Worm (Caenorhabditis elegans) whole organism, L3 larva: ENCODE data around the gene F44D12.19.

ENCODE experiments used
- ZK546.5 ChIP-seq: sonication (generic microtip); optimal IDR thresholded peaks from 2 replicates; lab custom pipeline; 2017; ENCODE audit warnings: missing biosample characterization, missing genetic modification characterization
- aly-2 ChIP-seq: fragments of 150-350 bp; optimal IDR thresholded peaks from 2 replicates; lab custom pipeline; 2014; ENCODE audit warnings: missing biosample characterization, missing genetic modification characterization
- ama-1 ChIP-seq: fragments of 150-350 bp; optimal IDR thresholded peaks from 2 replicates; lab custom pipeline; 2018
- ceh-16 ChIP-seq: sonication (generic microtip); optimal IDR thresholded peaks from 2 replicates; lab custom pipeline; 2017; ENCODE audit warnings: missing biosample characterization, missing genetic modification characterization
- ceh-28 ChIP-seq: fragments of 150-350 bp; optimal IDR thresholded peaks from 2 replicates; lab custom pipeline; 2014; ENCODE audit warnings: missing biosample characterization, missing genetic modification reagents, missing genetic modification characterization
- ceh-82 ChIP-seq: fragments of 150-350 bp; optimal IDR thresholded peaks from 2 replicates; lab custom pipeline; 2014; ENCODE audit warnings: missing biosample characterization, missing genetic modification characterization
- ceh-9 ChIP-seq: sonication (generic microtip); optimal IDR thresholded peaks from 2 replicates; lab custom pipeline; 2018; ENCODE audit warnings: missing biosample characterization, missing genetic modification characterization
- daf-12 ChIP-seq: fragments of 150-350 bp; optimal IDR thresholded peaks from 2 replicates; lab custom pipeline; 2014; ENCODE audit warnings: missing biosample characterization, missing genetic modification reagents, missing genetic modification characterization
- egl-27 ChIP-seq: sonication (generic microtip); optimal IDR thresholded peaks from 4 replicates; lab custom pipeline; 2017; ENCODE audit warnings: missing biosample characterization, missing genetic modification reagents, missing genetic modification characterization
- egl-5 ChIP-seq: fragments of 150-350 bp; optimal IDR thresholded peaks from 2 replicates; lab custom pipeline; 2017; ENCODE audit warnings: missing biosample characterization, missing genetic modification reagents, missing genetic modification characterization, inconsistent platforms
- elt-1 ChIP-seq: fragments of 150-350 bp; optimal IDR thresholded peaks from 2 replicates; lab custom pipeline; 2014; ENCODE audit warnings: missing biosample characterization, missing genetic modification characterization
- elt-2 ChIP-seq: sonication (generic microtip); optimal IDR thresholded peaks from 2 replicates; lab custom pipeline; 2016; ENCODE audit warnings: missing genetic modification reagents, mild to moderate bottlenecking, missing genetic modification characterization, missing compliant biosample characterization
- elt-3 ChIP-seq, 3 experiments: fragments of 150-350 bp in 1 of 3; sonication (generic microtip) in 2 of 3; optimal IDR thresholded peaks; 2 replicates in 2 of 3; 4 replicates in 1 of 3; lab custom pipeline; 2014 to 2017; ENCODE audit warnings: missing biosample characterization in 3 of 3, missing genetic modification characterization in 3 of 3
- eor-1 ChIP-seq, 2 experiments: fragments of 150-350 bp; optimal IDR thresholded peaks; 2 replicates each; lab custom pipeline; 2014 to 2018; ENCODE audit warnings: missing biosample characterization in 2 of 2, missing genetic modification characterization in 2 of 2
- fkh-10 ChIP-seq: sonication (generic microtip); optimal IDR thresholded peaks from 2 replicates; lab custom pipeline; 2017; ENCODE audit warnings: missing biosample characterization, missing genetic modification reagents, missing genetic modification characterization
- fkh-2 ChIP-seq: fragments of 150-350 bp; optimal IDR thresholded peaks from 2 replicates; lab custom pipeline; 2014; ENCODE audit warnings: missing biosample characterization, missing genetic modification reagents, missing genetic modification characterization
- fos-1 ChIP-seq: fragments of 150-350 bp; optimal IDR thresholded peaks from 2 replicates; lab custom pipeline; 2014; ENCODE audit warnings: missing biosample characterization, missing genetic modification characterization
- hmg-11 ChIP-seq: sonication (generic microtip); optimal IDR thresholded peaks from 2 replicates; lab custom pipeline; 2016; ENCODE audit warnings: missing genetic modification characterization, missing compliant biosample characterization
- jun-1 ChIP-seq: fragments of 150-350 bp; optimal IDR thresholded peaks from 2 replicates; lab custom pipeline; 2014; ENCODE audit warnings: missing biosample characterization, missing genetic modification reagents, missing genetic modification characterization
- lin-15B ChIP-seq: fragments of 150-350 bp; optimal IDR thresholded peaks from 2 replicates; lab custom pipeline; 2014; ENCODE audit warnings: missing biosample characterization, missing genetic modification characterization
- lsy-12 ChIP-seq: sonication (generic microtip); optimal IDR thresholded peaks from 2 replicates; lab custom pipeline; 2016; ENCODE audit warnings: mild to moderate bottlenecking, missing genetic modification characterization, missing compliant biosample characterization
- mml-1 ChIP-seq: fragments of 150-350 bp; sonication (generic microtip); optimal IDR thresholded peaks from 3 replicates; lab custom pipeline; 2014; ENCODE audit warnings: missing biosample characterization, missing genetic modification characterization
- nfya-1 ChIP-seq: sonication (generic microtip); optimal IDR thresholded peaks from 2 replicates; lab custom pipeline; 2017; ENCODE audit warnings: missing genetic modification characterization, mild to moderate bottlenecking, missing compliant biosample characterization, antibody characterized with exemption, moderate library complexity; ENCODE audit not compliant: insufficient read depth
- nhr-11 ChIP-seq: fragments of 150-350 bp; optimal IDR thresholded peaks from 2 replicates; lab custom pipeline; 2014; ENCODE audit warnings: missing biosample characterization, missing genetic modification characterization
- nhr-12 ChIP-seq: fragments of 150-350 bp; optimal IDR thresholded peaks from 2 replicates; lab custom pipeline; 2014; ENCODE audit warnings: missing biosample characterization, missing genetic modification characterization
- nhr-23 ChIP-seq: fragments of 150-350 bp; optimal IDR thresholded peaks from 2 replicates; lab custom pipeline; 2014; ENCODE audit warnings: missing biosample characterization, missing genetic modification reagents, missing genetic modification characterization
- nhr-237 ChIP-seq: fragments of 150-350 bp; optimal IDR thresholded peaks from 2 replicates; lab custom pipeline; 2014; ENCODE audit warnings: missing biosample characterization, missing genetic modification characterization
- nhr-28 ChIP-seq: fragments of 150-350 bp; optimal IDR thresholded peaks from 2 replicates; lab custom pipeline; 2014; ENCODE audit warnings: missing biosample characterization, missing genetic modification characterization
- nhr-43 ChIP-seq: sonication (generic microtip); optimal IDR thresholded peaks from 2 replicates; lab custom pipeline; 2016; ENCODE audit warnings: mild to moderate bottlenecking, missing genetic modification characterization, missing compliant biosample characterization; ENCODE audit not compliant: poor library complexity, severe bottlenecking
- nhr-67 ChIP-seq: fragments of 150-350 bp; optimal IDR thresholded peaks from 2 replicates; lab custom pipeline; 2014; ENCODE audit warnings: missing biosample characterization, missing genetic modification characterization
- nhr-76 ChIP-seq: fragments of 150-350 bp; sonication (generic microtip); optimal IDR thresholded peaks from 5 replicates; lab custom pipeline; 2014; ENCODE audit warnings: missing biosample characterization, missing genetic modification characterization
- nhr-77 ChIP-seq: fragments of 150-350 bp; optimal IDR thresholded peaks from 2 replicates; lab custom pipeline; 2014; ENCODE audit warnings: missing biosample characterization, missing genetic modification characterization
- pqm-1 ChIP-seq: fragments of 150-350 bp; optimal IDR thresholded peaks from 2 replicates; lab custom pipeline; 2017; ENCODE audit warnings: missing biosample characterization, missing genetic modification characterization, inconsistent platforms
- sea-2 ChIP-seq: fragments of 150-350 bp; sonication (generic microtip); optimal IDR thresholded peaks from 4 replicates; lab custom pipeline; 2014; ENCODE audit warnings: missing biosample characterization, missing genetic modification reagents, missing genetic modification characterization
- skn-1 ChIP-seq: fragments of 150-350 bp; optimal IDR thresholded peaks from 2 replicates; lab custom pipeline; 2014; ENCODE audit warnings: missing biosample characterization, missing genetic modification characterization
- snpc-4 ChIP-seq: fragments of 150-350 bp; optimal IDR thresholded peaks from 2 replicates; lab custom pipeline; 2014; ENCODE audit warnings: missing biosample characterization, missing genetic modification characterization
- unc-39 ChIP-seq: sonication (generic microtip); optimal IDR thresholded peaks from 4 replicates; lab custom pipeline; 2017; ENCODE audit warnings: missing biosample characterization, missing genetic modification characterization
- unc-62 ChIP-seq: fragments of 150-350 bp; sonication (generic microtip); optimal IDR thresholded peaks from 4 replicates; lab custom pipeline; 2014; ENCODE audit warnings: missing biosample characterization, missing genetic modification reagents, missing genetic modification characterization
- zag-1 ChIP-seq: fragments of 150-350 bp; optimal IDR thresholded peaks from 2 replicates; lab custom pipeline; 2014; ENCODE audit warnings: missing biosample characterization, missing genetic modification characterization
- ztf-11 ChIP-seq: fragments of 150-350 bp; optimal IDR thresholded peaks from 2 replicates; lab custom pipeline; 2014; ENCODE audit warnings: missing biosample characterization, missing genetic modification characterization
- ztf-4 ChIP-seq: fragments of 150-350 bp; optimal IDR thresholded peaks from 2 replicates; lab custom pipeline; 2014; ENCODE audit warnings: missing biosample characterization, missing genetic modification characterization

The F44D12.19 gene

ce11 chrIV:10048268-10048667, 26.9 kb downstream of the F44D12.19 start:
- TF ChIP-seq ama-1 = no peak
- TF ChIP-seq lin-15B (tag; lab: Kevin White, UChicago) = no peak
- TF ChIP-seq fkh-10 (GFP tag; lab: Kevin White, UChicago) = no peak
- TF ChIP-seq aly-2 (tag; lab: Kevin White, UChicago) = no peak
- TF ChIP-seq nhr-12 (tag; lab: Kevin White, UChicago) = no peak
- TF ChIP-seq elt-2 (tag; lab: Kevin White, UChicago) = no peak
- TF ChIP-seq unc-39 (tag; lab: Kevin White, UChicago) = no peak
- no peak for TF ChIP-seq nhr-237 (tag; lab: Kevin White, UChicago)
- no peak for TF ChIP-seq snpc-4 (tag; lab: Kevin White, UChicago)
- no peak for TF ChIP-seq fos-1
- no peak for TF ChIP-seq jun-1 (tag; lab: Kevin White, UChicago)
- TF ChIP-seq ztf-4 (tag; lab: Kevin White, UChicago) = no peak
- no peak for TF ChIP-seq nhr-67
- no peak for TF ChIP-seq nhr-77 (tag; lab: Kevin White, UChicago)
- no peak for TF ChIP-seq ceh-82 (tag; lab: Kevin White, UChicago)
- TF ChIP-seq nfya-1 (tag; lab: Kevin White, UChicago) = no peak
- no peak for TF ChIP-seq pqm-1 (tag; lab: Kevin White, UChicago)
- no peak for TF ChIP-seq egl-27 (tag; lab: Kevin White, UChicago)
- no peak for TF ChIP-seq ZK546.5 (tag; lab: Kevin White, UChicago)

- TF ChIP-seq elt-1 (tag; lab: Kevin White, UChicago) (no peak), elt-3 (tag; optimal IDR thresholded peaks at IDR 0.05; lab: Kevin White, UChicago) (no peak), ceh-82 (tag; lab: Kevin White, UChicago) (no peak), ceh-16 (tag; lab: Kevin White, UChicago) (no peak), nhr-77 (tag; lab: Kevin White, UChicago) (no peak), ceh-9 (tag; lab: Kevin White, UChicago) (no peak), ztf-11 (no peak), hmg-11 (no peak), elt-2 (tag; lab: Kevin White, UChicago) (no peak), mml-1 (tag; lab: Kevin White, UChicago) (no peak), nhr-28 (no peak), egl-27 (tag; lab: Kevin White, UChicago) (no peak), nfya-1 (tag; lab: Kevin White, UChicago) (no peak), eor-1 (tag; optimal IDR thresholded peaks at IDR 0.05; lab: Kevin White, UChicago) (no peak), fos-1 (no peak), sea-2 (GFP tag; lab: Kevin White, UChicago) (no peak), lin-15B (tag; lab: Kevin White, UChicago) (no peak), fkh-2 (tag; lab: Kevin White, UChicago) (no peak)
Observed at ce11 chrIV:10051088-10051487, 29.7 kb downstream of the F44D12.19 start, which contains the start of gene T04B2.8. TSS of gene T04B2.8 (minus strand) at chrIV:10051188.

- no peak for TF ChIP-seq elt-1 (tag; lab: Kevin White, UChicago)
- TF ChIP-seq daf-12 = no peak
Observed at ce11 chrIV:10053550-10053949, 32.2 kb downstream of the F44D12.19 start, which contains the start of gene srv-12. TSS of gene srv-12 (minus strand) at chrIV:10053650.

ce11 chrIV:10056138-10056537, 34.8 kb downstream of the F44D12.19 start, which contains the start of gene T04B2.7:
TSS of gene T04B2.7 (minus strand) at chrIV:10056238.
- TF ChIP-seq jun-1 (tag; lab: Kevin White, UChicago) (no peak), daf-12 (no peak), nhr-76 (tag; lab: Kevin White, UChicago) (no peak), nhr-23 (tag; lab: Kevin White, UChicago) (no peak), egl-5 (tag; lab: Kevin White, UChicago) (no peak)
- TF ChIP-seq, all 47 proteins: peak for 0

ce11 chrIV:10059175-10059574, 37.8 kb downstream of the F44D12.19 start:
- peak; percentile 46 for TF ChIP-seq jun-1 (tag; lab: Kevin White, UChicago)
- TF ChIP-seq elt-1 (tag; lab: Kevin White, UChicago) = no peak
- no peak for TF ChIP-seq mml-1 (tag; lab: Kevin White, UChicago)
- no peak for TF ChIP-seq nhr-12 (tag; lab: Kevin White, UChicago)
- no peak for TF ChIP-seq fkh-10 (GFP tag; lab: Kevin White, UChicago)
- no peak for TF ChIP-seq lsy-12
- no peak for TF ChIP-seq unc-39 (tag; lab: Kevin White, UChicago)
- no peak for TF ChIP-seq ZK546.5 (tag; lab: Kevin White, UChicago)
- TF ChIP-seq aly-2 (tag; lab: Kevin White, UChicago) = no peak
- TF ChIP-seq nhr-237 (tag; lab: Kevin White, UChicago) = no peak
- TF ChIP-seq fkh-2 (tag; lab: Kevin White, UChicago) = no peak
- no peak for TF ChIP-seq daf-12
- TF ChIP-seq ztf-11 = no peak
- TF ChIP-seq nhr-11 = no peak
- no peak for TF ChIP-seq zag-1
- TF ChIP-seq ceh-16 (tag; lab: Kevin White, UChicago) = no peak
- no peak for TF ChIP-seq nhr-23 (tag; lab: Kevin White, UChicago)
- no peak for TF ChIP-seq egl-5 (tag; lab: Kevin White, UChicago)
- no peak for TF ChIP-seq skn-1
- TF ChIP-seq nhr-28 = no peak
- peak; percentile 52 for TF ChIP-seq fos-1
- no peak for TF ChIP-seq unc-62 (GFP tag; lab: Kevin White, UChicago)
- TF ChIP-seq nhr-43 (tag; lab: Kevin White, UChicago) = no peak
- TF ChIP-seq egl-27 (tag; lab: Kevin White, UChicago) = no peak
- no peak for TF ChIP-seq ztf-4 (tag; lab: Kevin White, UChicago)
- no peak for TF ChIP-seq ceh-28 (tag; lab: Kevin White, UChicago)
- TF ChIP-seq nhr-67 = no peak
- no peak for TF ChIP-seq sea-2 (GFP tag; lab: Kevin White, UChicago)
- TF ChIP-seq elt-2 (tag; lab: Kevin White, UChicago) = peak; percentile 99
